Fruit fly (Drosophila melanogaster) whole organism, embryonic: ENCODE data around the gene Arp2.

ENCODE experiments used
- CG12219 ChIP-seq: fragments of 200-800 bp; sonication (Bioruptor generic); optimal IDR thresholded peaks from 3 replicates; lab custom pipeline; 2018; ENCODE audit warnings: missing biosample characterization, mild to moderate bottlenecking, missing genetic modification characterization
- CG18764 ChIP-seq: fragments of 200-800 bp; sonication (Bioruptor generic); optimal IDR thresholded peaks from 3 replicates; lab custom pipeline; 2016; ENCODE audit warnings: missing biosample characterization, missing genetic modification characterization
- CG2120 ChIP-seq: fragments of 200-800 bp; sonication (Bioruptor generic); optimal IDR thresholded peaks from 3 replicates; lab custom pipeline; 2016; ENCODE audit warnings: missing biosample characterization, missing genetic modification characterization
- CG4707 ChIP-seq: fragments of 200-800 bp; sonication (Bioruptor generic); optimal IDR thresholded peaks from 2 replicates; lab custom pipeline; 2018; ENCODE audit warnings: missing biosample characterization, mild to moderate bottlenecking, missing genetic modification characterization, moderate library complexity
- CG8765 ChIP-seq: fragments of 200-800 bp; sonication (Bioruptor generic); IDR thresholded peaks from 2 replicates; pipeline ENCODE4 v1.3.6; 2022; ENCODE audit warnings: missing biosample characterization, missing genetic modification characterization
- Deaf1 ChIP-seq: fragments of 200-800 bp; optimal IDR thresholded peaks from 3 replicates; lab custom pipeline; 2019; ENCODE audit warnings: missing biosample characterization, mild to moderate bottlenecking, missing genetic modification characterization, moderate library complexity
- Sin3A ChIP-seq: fragments of >200 bp; optimal IDR thresholded peaks from 2 replicates; lab custom pipeline; 2018
- TFAM ChIP-seq: fragments of 200-800 bp; sonication (Bioruptor generic); optimal IDR thresholded peaks from 2 replicates; lab custom pipeline; 2017; ENCODE audit warnings: missing biosample characterization, missing genetic modification characterization, inconsistent platforms
- cwo ChIP-seq: fragments of 200-800 bp; sonication (Bioruptor generic); optimal IDR thresholded peaks from 3 replicates; lab custom pipeline; 2017; ENCODE audit warnings: missing biosample characterization, missing genetic modification characterization, mild to moderate bottlenecking, moderate library complexity, missing genetic modification reagents
- h ChIP-seq: fragments of >200 bp; optimal IDR thresholded peaks from 2 replicates; lab custom pipeline; 2017
- her ChIP-seq: fragments of 200-800 bp; sonication (Bioruptor generic); optimal IDR thresholded peaks from 2 replicates; lab custom pipeline; 2016; ENCODE audit warnings: missing biosample characterization, missing genetic modification characterization
- lola ChIP-seq, 3 experiments: fragments of >200 bp in 2 of 3; fragments of 200-800 bp in 1 of 3; sonication (Bioruptor generic) in 1 of 3; optimal IDR thresholded peaks; 2 replicates each; lab custom pipeline; 2017 to 2019; ENCODE audit warnings: missing biosample characterization in 3 of 3, missing genetic modification characterization in 3 of 3, mild to moderate bottlenecking in 1 of 3, moderate library complexity in 1 of 3

dm6 chrX:16587668-16588046, 33.9 kb upstream of the Arp2 start, which contains the start of gene CG13014:
- no peak for TF ChIP-seq Sin3A
- no peak for TF ChIP-seq CG8765 (GFP tag; lab: Robert Waterston, UW)
- TF ChIP-seq CG12219 (GFP tag; lab: Kevin White, UChicago), result no peak
- no peak for TF ChIP-seq CG2120 (GFP tag; lab: Kevin White, UChicago)
- TF ChIP-seq lola (GFP tag; optimal IDR thresholded peaks at IDR 0.05; lab: Kevin White, UChicago), result no peak
- TF ChIP-seq Deaf1 (tag; lab: Kevin White, UChicago), result no peak
- TF ChIP-seq CG4707 (GFP tag; lab: Kevin White, UChicago), result no peak
- TF ChIP-seq CG18764 (GFP tag; lab: Kevin White, UChicago), result no peak
- no peak for TF ChIP-seq her (GFP tag; lab: Kevin White, UChicago)
- no peak for TF ChIP-seq cwo (GFP tag; lab: Kevin White, UChicago)
- TF ChIP-seq h (lab: Kevin White, UChicago), result no peak
- TF ChIP-seq TFAM (GFP tag; lab: Kevin White, UChicago), result no peak
